Worm (Caenorhabditis elegans): ENCODE results near the gene poml-1.

poml-1 gene

ce11 chrX:13739125-13739820 is 16.6 kb upstream of the poml-1 start (continued):
- TF ChIP-seq nhr-11 (tag; optimal IDR thresholded peaks at IDR 0.05) (no peak), nhr-12 (tag; optimal IDR thresholded peaks at IDR 0.05) (no peak), fkh-2 (tag; optimal IDR thresholded peaks at IDR 0.05) (no peak), nhr-23 (tag; optimal IDR thresholded peaks at IDR 0.05) (no peak), nfya-1 (tag; optimal IDR thresholded peaks at IDR 0.05; ENCODE audit: insufficient read depth) (peak; percentile 45), nhr-77 (tag; optimal IDR thresholded peaks at IDR 0.05) (no peak), ceh-28 (tag; optimal IDR thresholded peaks at IDR 0.05) (peak; percentile 15), ceh-16 (tag; optimal IDR thresholded peaks at IDR 0.05) (no peak), nhr-43 (tag; optimal IDR thresholded peaks at IDR 0.05; ENCODE audit: poor library complexity, severe bottlenecking) (no peak), nhr-25 (tag; optimal IDR thresholded peaks at IDR 0.05) (no peak), aly-2 (tag; optimal IDR thresholded peaks at IDR 0.05) (no peak), nhr-76 (tag; optimal IDR thresholded peaks at IDR 0.05) (no peak), nhr-28 (tag; optimal IDR thresholded peaks at IDR 0.05) (no peak), ztf-11 (tag; optimal IDR thresholded peaks at IDR 0.05) (no peak), skn-1 (tag; optimal IDR thresholded peaks at IDR 0.05) (no peak), R02D3.7 (tag; optimal IDR thresholded peaks at IDR 0.05) (no peak), egl-27 (tag; optimal IDR thresholded peaks at IDR 0.05) (no peak), jun-1 (tag; optimal IDR thresholded peaks at IDR 0.05) (no peak)

ce11 chrX:13736679-13737078 is 14.0 kb upstream of the poml-1 start:
- no peak for TF ChIP-seq fkh-2 (tag; optimal IDR thresholded peaks at IDR 0.05)
- no peak for TF ChIP-seq pha-4 (tag; optimal IDR thresholded peaks at IDR 0.05)
- no peak for TF ChIP-seq ceh-82 (tag; optimal IDR thresholded peaks at IDR 0.05)
- no peak for TF ChIP-seq skn-1 (tag; optimal IDR thresholded peaks at IDR 0.05)
- TF ChIP-seq nhr-25 (tag; optimal IDR thresholded peaks at IDR 0.05): peak; percentile 16
- no peak for TF ChIP-seq ceh-16 (tag; optimal IDR thresholded peaks at IDR 0.05)
- TF ChIP-seq zag-1 (tag; optimal IDR thresholded peaks at IDR 0.05): no peak
- no peak for TF ChIP-seq aly-2 (tag; optimal IDR thresholded peaks at IDR 0.05)
- no peak for TF ChIP-seq nhr-43 (tag; optimal IDR thresholded peaks at IDR 0.05; ENCODE audit: poor library complexity, severe bottlenecking)
- no peak for TF ChIP-seq hmg-11 (tag; optimal IDR thresholded peaks at IDR 0.05)
- no peak for TF ChIP-seq eor-1 (tag; optimal IDR thresholded peaks at IDR 0.05)
- TF ChIP-seq elt-3 (tag; optimal IDR thresholded peaks at IDR 0.05): no peak
- no peak for TF ChIP-seq elt-2 (tag; optimal IDR thresholded peaks at IDR 0.05)
- peak; percentile 28 for TF ChIP-seq nhr-23 (tag; optimal IDR thresholded peaks at IDR 0.05)
- TF ChIP-seq elt-1 (tag; optimal IDR thresholded peaks at IDR 0.05): peak; percentile 88

ce11 chrX:13730209-13730975 is 7.7 kb upstream of the poml-1 start:
- no peak for TF ChIP-seq fkh-10 (GFP tag; optimal IDR thresholded peaks at IDR 0.05)
- TF ChIP-seq nhr-25 (tag; optimal IDR thresholded peaks at IDR 0.05): peak; percentile 54
- TF ChIP-seq elt-2 (tag; optimal IDR thresholded peaks at IDR 0.05): peak; percentile 25
- peak; percentile 72 for TF ChIP-seq pha-4 (tag; optimal IDR thresholded peaks at IDR 0.05)
- peak; percentile 27 for TF ChIP-seq nfya-1 (tag; optimal IDR thresholded peaks at IDR 0.05; ENCODE audit: insufficient read depth)
- peak; percentile 24 for TF ChIP-seq lin-39 (tag; optimal IDR thresholded peaks at IDR 0.05)
- TF ChIP-seq nhr-23 (tag; optimal IDR thresholded peaks at IDR 0.05): peak; percentile 41
- TF ChIP-seq egl-5 (tag; optimal IDR thresholded peaks at IDR 0.05): no peak
- TF ChIP-seq nhr-43 (tag; optimal IDR thresholded peaks at IDR 0.05; ENCODE audit: poor library complexity, severe bottlenecking): peak; percentile 53
- TF ChIP-seq nhr-12 (tag; optimal IDR thresholded peaks at IDR 0.05): no peak

ce11 chrX:13729724-13730123 is 7.0 kb upstream of the poml-1 start:
- TF ChIP-seq lin-39 (tag; optimal IDR thresholded peaks at IDR 0.05) (no peak), nfya-1 (tag; optimal IDR thresholded peaks at IDR 0.05; ENCODE audit: insufficient read depth) (no peak), nhr-28 (tag; optimal IDR thresholded peaks at IDR 0.05) (no peak), egl-27 (tag; optimal IDR thresholded peaks at IDR 0.05) (no peak), ZK546.5 (tag; optimal IDR thresholded peaks at IDR 0.05) (no peak), ceh-9 (tag; optimal IDR thresholded peaks at IDR 0.05) (no peak), nhr-77 (tag; optimal IDR thresholded peaks at IDR 0.05) (no peak), skn-1 (tag; optimal IDR thresholded peaks at IDR 0.05) (no peak), nhr-67 (tag; optimal IDR thresholded peaks at IDR 0.05) (no peak)

Data from whole organism, L3 larva.